Fruit fly (Drosophila melanogaster): ENCODE measurements around the gene Irk3.
A peak's percentile ranks its signal among the peaks of the same experiment; 100 is the strongest.

The Irk3 gene

dm6 chr2L:18702721-18703488 lies 10.6 kb downstream of the Irk3 start, which contains the start of the genes CG10376 and CG10343 (continued):
- TF ChIP-seq ro (GFP tag; IDR thresholded peaks at IDR 0.05): peak; percentile 59
- no peak for TF ChIP-seq CG12071 (GFP tag; optimal IDR thresholded peaks at IDR 0.05)
- TF ChIP-seq CG17802 (tag; optimal IDR thresholded peaks at IDR 0.05): peak; percentile 95
- TF ChIP-seq Myb (GFP tag; optimal IDR thresholded peaks at IDR 0.05): peak; percentile 17
- TF ChIP-seq CG32532 (GFP tag; IDR thresholded peaks at IDR 0.05): peak; percentile 90
- TF ChIP-seq row (GFP tag; IDR thresholded peaks at IDR 0.05): peak; percentile 97
- peak; percentile 81 for TF ChIP-seq CG2116 (GFP tag; optimal IDR thresholded peaks at IDR 0.05)
- peak; percentile 62; the same call in 1 of the 3 replicates for TF ChIP-seq so (GFP tag; IDR thresholded peaks at IDR 0.05)
- TF ChIP-seq dpn (GFP tag; optimal IDR thresholded peaks at IDR 0.05): peak; percentile 53 to 83
- TF ChIP-seq nau (GFP tag; optimal IDR thresholded peaks at IDR 0.05): no peak
- TF ChIP-seq CG43689 (GFP tag; IDR thresholded peaks at IDR 0.05): peak; percentile 54; the same call in 1 of the 2 replicates
- TF ChIP-seq CG12219 (GFP tag; optimal IDR thresholded peaks at IDR 0.05): peak; percentile 4
- TF ChIP-seq CG4854 (GFP tag; optimal IDR thresholded peaks at IDR 0.05): peak; percentile 25
- TF ChIP-seq CG16779 (GFP tag; IDR thresholded peaks at IDR 0.05): no peak
- peak; percentile 80 for TF ChIP-seq lilli (GFP tag; optimal IDR thresholded peaks at IDR 0.05)
- TF ChIP-seq HLH54F (GFP tag; optimal IDR thresholded peaks at IDR 0.05): peak; percentile 58
- TF ChIP-seq CG2199 (GFP tag; IDR thresholded peaks at IDR 0.05): no peak
- TF ChIP-seq CG16813 (GFP tag; IDR thresholded peaks at IDR 0.05; ENCODE audit: partially characterized antibody): no peak
- TF ChIP-seq CG17612 (GFP tag; IDR thresholded peaks at IDR 0.05): 0 out of 2 replicates have a peak, but pooled peaks have one; percentile 38
- peak; percentile 91 for TF ChIP-seq CG15601 (tag; optimal IDR thresholded peaks at IDR 0.05)
- peak; percentile 44 for TF ChIP-seq corto (GFP tag; optimal IDR thresholded peaks at IDR 0.05)
- TF ChIP-seq zf30C (GFP tag; optimal IDR thresholded peaks at IDR 0.05): no peak
- TF ChIP-seq CG34224 (GFP tag; IDR thresholded peaks at IDR 0.05; ENCODE audit: partially characterized antibody): no peak
- TF ChIP-seq CG4617 (GFP tag; optimal IDR thresholded peaks at IDR 0.05; ENCODE audit: borderline replicate concordance): peak; percentile 65
- peak; percentile 68 for TF ChIP-seq Sin3A (optimal IDR thresholded peaks at IDR 0.05)
- peak; percentile 78 for TF ChIP-seq CG6791 (GFP tag; IDR thresholded peaks at IDR 0.05; ENCODE audit: partially characterized antibody)
- TF ChIP-seq ase (GFP tag; IDR thresholded peaks at IDR 0.05): peak; percentile 62; the same call in 1 of the 3 replicates
- peak; percentile 90 for TF ChIP-seq twi (tag; optimal IDR thresholded peaks at IDR 0.05)
- no peak for TF ChIP-seq ac (GFP tag; optimal IDR thresholded peaks at IDR 0.05)
- TF ChIP-seq Tbp (GFP tag; optimal IDR thresholded peaks at IDR 0.05): no peak
- TF ChIP-seq esg (GFP tag; conservative IDR thresholded peaks at IDR 0.05): peak; percentile 85
- no peak for TF ChIP-seq ERR (GFP tag; optimal IDR thresholded peaks at IDR 0.05)
- peak; percentile 65 for TF ChIP-seq MESR4 (GFP tag; optimal IDR thresholded peaks at IDR 0.05)
- TF ChIP-seq Hey (tag; optimal IDR thresholded peaks at IDR 0.05): peak; percentile 18
- peak; percentile 74 for TF ChIP-seq Nf-YB (GFP tag; optimal IDR thresholded peaks at IDR 0.05)
- TF ChIP-seq Doc3 (GFP tag; IDR thresholded peaks at IDR 0.05; ENCODE audit: partially characterized antibody): no peak
- peak; percentile 28 for TF ChIP-seq mirr (GFP tag; optimal IDR thresholded peaks at IDR 0.05)
- TF ChIP-seq CG32772 (GFP tag; IDR thresholded peaks at IDR 0.05): no peak; the same call in none of the 2 replicates
- TF ChIP-seq CG8478 (optimal IDR thresholded peaks at IDR 0.05): peak; percentile 3
- peak; percentile 78 for TF ChIP-seq Aef1 (GFP tag; IDR thresholded peaks at IDR 0.05)
- peak; percentile 98 for TF ChIP-seq CG30020 (tag; optimal IDR thresholded peaks at IDR 0.05)
- TF ChIP-seq CG30403 (GFP tag; optimal IDR thresholded peaks at IDR 0.05): peak; percentile 94
- peak; percentile 89 for TF ChIP-seq bcd (GFP tag; optimal IDR thresholded peaks at IDR 0.05)
- peak; percentile 79 for TF ChIP-seq MBD-R2 (GFP tag; IDR thresholded peaks at IDR 0.05)
- TF ChIP-seq CG31388 (GFP tag; optimal IDR thresholded peaks at IDR 0.05): peak; percentile 74
- TF ChIP-seq hb (GFP tag; IDR thresholded peaks at IDR 0.05; ENCODE audit: partially characterized antibody): no peak
- TF ChIP-seq usp (GFP tag; optimal IDR thresholded peaks at IDR 0.05): no peak
- TF ChIP-seq Drgx (GFP tag; IDR thresholded peaks at IDR 0.05): peak; percentile 76; the same call in 1 of the 2 replicates
- TF ChIP-seq Camta (GFP tag; optimal IDR thresholded peaks at IDR 0.05): peak; percentile 30
- peak; percentile 79 for TF ChIP-seq CG11247 (GFP tag; IDR thresholded peaks at IDR 0.05)

Measured in whole organism, embryonic.